Fruit fly (Drosophila melanogaster): ENCODE results near the gene CG6996.

CG6996 gene

dm6 chr3L:20185206-20185868, 22.0 kb upstream of the CG6996 start (continued):
- TF ChIP-seq zen (tag; optimal IDR thresholded peaks at IDR 0.05) = no peak
- TF ChIP-seq caup (GFP tag; optimal IDR thresholded peaks at IDR 0.05; ENCODE audit: severe bottlenecking) = peak; percentile 71
- peak; percentile 71 for TF ChIP-seq Hsf (GFP tag; optimal IDR thresholded peaks at IDR 0.05)
- TF ChIP-seq Taf1 (GFP tag; IDR thresholded peaks at IDR 0.05) = no peak; the same call in 1 of the 2 replicates
- TF ChIP-seq CG15696 (tag; optimal IDR thresholded peaks at IDR 0.05) = no peak
- peak; percentile 55 for TF ChIP-seq CG13624 (GFP tag; optimal IDR thresholded peaks at IDR 0.05)
- TF ChIP-seq org-1 (GFP tag; optimal IDR thresholded peaks at IDR 0.05) = peak; percentile 59
- no peak for TF ChIP-seq ro (GFP tag; IDR thresholded peaks at IDR 0.05)
- no peak for TF ChIP-seq peb (GFP tag; IDR thresholded peaks at IDR 0.05)
- no peak for TF ChIP-seq eyg (GFP tag; optimal IDR thresholded peaks at IDR 0.05)
- TF ChIP-seq CG11456 (GFP tag; IDR thresholded peaks at IDR 0.05) = 0 out of 3 replicates have a peak, but pooled peaks have one; percentile 36
- TF ChIP-seq sqz (GFP tag; optimal IDR thresholded peaks at IDR 0.05) = no peak
- no peak for TF ChIP-seq Stat92E (GFP tag; optimal IDR thresholded peaks at IDR 0.05)
- TF ChIP-seq schlank (tag; optimal IDR thresholded peaks at IDR 0.05) = peak; percentile 10
- TF ChIP-seq Nf-YB (GFP tag; optimal IDR thresholded peaks at IDR 0.05) = peak; percentile 0
- no peak for TF ChIP-seq sim (GFP tag; IDR thresholded peaks at IDR 0.05)
- no peak; the same call in 1 of the 2 replicates for TF ChIP-seq CG14441 (GFP tag; IDR thresholded peaks at IDR 0.05)
- peak in 1 of 2 experiments; percentile 12 for TF ChIP-seq crp (GFP tag; optimal IDR thresholded peaks at IDR 0.05)
- peak; percentile 71 for TF ChIP-seq HLH54F (GFP tag; optimal IDR thresholded peaks at IDR 0.05)
- TF ChIP-seq CG3838 (GFP tag; optimal IDR thresholded peaks at IDR 0.05) = peak; percentile 8
- no peak for TF ChIP-seq CG7928 (GFP tag; optimal IDR thresholded peaks at IDR 0.05)
- TF ChIP-seq lilli (GFP tag; optimal IDR thresholded peaks at IDR 0.05) = peak; percentile 79
- TF ChIP-seq gsb-n (tag; optimal IDR thresholded peaks at IDR 0.05) = no peak
- TF ChIP-seq sisA (GFP tag; IDR thresholded peaks at IDR 0.05) = peak; percentile 44; the same call in 1 of the 2 replicates
- TF ChIP-seq CG12104 (GFP tag; optimal IDR thresholded peaks at IDR 0.05) = no peak
- TF ChIP-seq NFAT (GFP tag; IDR thresholded peaks at IDR 0.05) = no peak
- TF ChIP-seq CG11695 (GFP tag; IDR thresholded peaks at IDR 0.05) = 0 out of 3 replicates have a peak, but pooled peaks have one; percentile 34
- peak; percentile 78 for TF ChIP-seq Ets65A (GFP tag)
- TF ChIP-seq odd (GFP tag; optimal IDR thresholded peaks at IDR 0.05) = peak; percentile 29
- peak; percentile 71 for TF ChIP-seq Hand (GFP tag; optimal IDR thresholded peaks at IDR 0.05)
- TF ChIP-seq br (optimal IDR thresholded peaks at IDR 0.05) = no peak
- TF ChIP-seq CG10431 (GFP tag; optimal IDR thresholded peaks at IDR 0.05) = no peak
- no peak for TF ChIP-seq da (GFP tag; optimal IDR thresholded peaks at IDR 0.05)
- no peak for TF ChIP-seq CG10462 (GFP tag; optimal IDR thresholded peaks at IDR 0.05)
- peak; percentile 62; the same call in 1 of the 3 replicates for TF ChIP-seq CG2889 (GFP tag; IDR thresholded peaks at IDR 0.05)
- no peak for TF ChIP-seq insv (GFP tag; optimal IDR thresholded peaks at IDR 0.05)
- peak; percentile 10 for TF ChIP-seq Usf (GFP tag; optimal IDR thresholded peaks at IDR 0.05)
- TF ChIP-seq CG3281 (GFP tag; optimal IDR thresholded peaks at IDR 0.05) = peak; percentile 65
- TF ChIP-seq HLH4C (GFP tag; IDR thresholded peaks at IDR 0.05; ENCODE audit: partially characterized antibody) = peak; percentile 21; the same call in 1 of the 3 replicates
- TF ChIP-seq CG8388 (GFP tag; optimal IDR thresholded peaks at IDR 0.05) = peak; percentile 12
- no peak for TF ChIP-seq kay (GFP tag; optimal IDR thresholded peaks at IDR 0.05)
- TF ChIP-seq CG32532 (GFP tag; IDR thresholded peaks at IDR 0.05) = peak; percentile 42; the same call in 1 of the 2 replicates
- no peak for TF ChIP-seq CG11093 (GFP tag; IDR thresholded peaks at IDR 0.05)
- TF ChIP-seq CG5180 (GFP tag; optimal IDR thresholded peaks at IDR 0.05) = no peak
- no peak for TF ChIP-seq CG6272 (GFP tag; IDR thresholded peaks at IDR 0.05)
- peak; percentile 42 for TF ChIP-seq CG8924 (tag; optimal IDR thresholded peaks at IDR 0.05)
- TF ChIP-seq CG1024 (GFP tag; IDR thresholded peaks at IDR 0.05) = no peak
- TF ChIP-seq H15 (GFP tag; IDR thresholded peaks at IDR 0.05) = no peak
- TF ChIP-seq CG32772 (GFP tag; IDR thresholded peaks at IDR 0.05) = no peak
- peak; percentile 36 for TF ChIP-seq CG9817 (tag; optimal IDR thresholded peaks at IDR 0.05)

Measured in whole organism, embryonic.